Worm (Caenorhabditis elegans): Measurements from ENCODE around the gene F48A11.4.

The F48A11.4 gene

DNA sequence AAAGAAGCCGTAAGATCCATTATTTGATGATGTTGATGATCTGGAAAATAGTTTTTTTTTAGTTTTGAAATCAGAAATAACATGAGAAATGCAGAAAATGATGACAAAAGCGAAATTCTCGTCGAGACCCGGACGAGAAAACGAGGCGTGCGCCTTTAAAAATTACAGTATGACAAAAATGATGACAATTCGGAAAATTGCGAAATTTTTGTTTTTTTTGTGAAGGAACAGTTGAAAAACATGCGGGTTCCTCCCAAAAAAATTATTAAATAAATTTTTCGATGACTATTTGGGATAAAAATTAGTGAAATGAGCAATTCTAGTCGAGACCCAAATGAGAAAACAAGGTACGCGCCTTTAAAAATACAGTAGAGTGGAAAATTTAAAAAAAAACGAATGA is 4.2 kb upstream of the F48A11.4 start, which contains the start of gene ubxn-3:
ubxn-3 (minus strand) TSS at position 66 of the 400 bp plus-strand sequence.
- TF ChIP-seq med-1 (GFP tag; optimal IDR thresholded peaks at IDR 0.05; ENCODE audit: insufficient read depth) = no peak
- TF ChIP-seq flt-1 (GFP tag; IDR thresholded peaks at IDR 0.05) = no peak
- TF ChIP-seq T22C8.4 (GFP tag; IDR thresholded peaks at IDR 0.05) = no peak
- TF ChIP-seq ref-1 (GFP tag; conservative IDR thresholded peaks at IDR 0.05) = no peak
- TF ChIP-seq ztf-29 (GFP tag; IDR thresholded peaks at IDR 0.05) = no peak
- TF ChIP-seq cog-1 (tag; optimal IDR thresholded peaks at IDR 0.05) = no peak
- no peak for TF ChIP-seq klf-2 (GFP tag; conservative IDR thresholded peaks at IDR 0.05)
- no peak for TF ChIP-seq ztf-23 (GFP tag; IDR thresholded peaks at IDR 0.05)
- TF ChIP-seq tab-1 (GFP tag; IDR thresholded peaks at IDR 0.05) = no peak

DNA sequence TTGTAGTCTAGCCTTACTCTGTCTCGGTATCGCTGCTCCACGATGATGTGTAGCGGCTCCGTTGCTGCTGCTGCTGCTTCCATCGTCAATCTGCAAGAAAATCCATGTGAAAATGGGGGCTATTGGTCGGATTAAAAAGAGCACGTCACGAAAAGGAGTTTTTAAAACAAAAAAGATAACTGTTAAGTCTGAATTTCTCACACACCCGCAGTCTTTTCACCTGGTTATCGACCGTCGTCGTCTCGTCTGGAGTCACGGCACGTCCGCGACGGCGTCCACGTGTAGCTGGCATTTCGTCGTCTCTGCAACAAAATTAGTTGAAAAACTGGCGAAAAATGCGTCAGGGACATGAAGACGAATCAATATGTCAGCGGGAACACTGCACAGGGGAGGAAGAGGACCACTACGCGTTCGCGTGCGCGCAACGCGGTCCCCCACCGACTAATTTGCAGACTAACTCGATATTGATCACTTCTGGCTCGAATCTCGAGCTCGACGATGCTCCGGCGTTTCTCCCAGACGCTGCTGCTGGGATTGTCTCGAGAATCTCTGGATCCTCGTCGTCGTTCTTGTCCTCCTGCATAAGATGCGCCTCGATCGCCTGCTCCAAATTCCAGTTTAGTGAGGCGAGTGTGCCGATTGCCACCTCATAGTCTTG is 3.6 kb upstream of the F48A11.4 start:
- no peak for TF ChIP-seq ztf-29 (GFP tag; IDR thresholded peaks at IDR 0.05)
- no peak for TF ChIP-seq cog-1 (tag; optimal IDR thresholded peaks at IDR 0.05)
- no peak for TF ChIP-seq klf-2 (GFP tag; conservative IDR thresholded peaks at IDR 0.05)
- no peak for TF ChIP-seq ztf-23 (GFP tag; IDR thresholded peaks at IDR 0.05)
- TF ChIP-seq tab-1 (GFP tag; IDR thresholded peaks at IDR 0.05) = no peak
- TF ChIP-seq ref-1 (GFP tag; conservative IDR thresholded peaks at IDR 0.05) = no peak
- no peak for TF ChIP-seq med-1 (GFP tag; optimal IDR thresholded peaks at IDR 0.05; ENCODE audit: insufficient read depth)
- TF ChIP-seq flt-1 (GFP tag; IDR thresholded peaks at IDR 0.05) = no peak

DNA sequence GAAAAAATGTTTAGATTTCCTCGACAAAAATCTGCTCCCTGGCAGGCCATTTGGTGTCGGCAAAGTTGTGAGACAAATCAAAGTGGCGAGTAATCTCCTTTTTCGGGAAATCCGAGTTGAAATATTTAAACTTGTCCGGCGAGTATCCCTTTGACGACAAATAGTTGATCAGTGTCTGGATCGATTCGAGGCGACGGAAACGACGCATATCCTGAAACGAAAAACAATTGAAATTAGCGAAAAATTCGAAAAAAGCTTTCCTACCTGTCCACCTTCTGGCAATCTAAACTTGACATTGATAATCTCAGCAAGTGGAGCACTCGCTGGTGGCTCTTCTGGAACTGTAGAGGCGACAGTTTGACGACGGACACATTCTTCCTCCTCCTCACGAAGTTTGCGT is 887 bp upstream of the F48A11.4 start:
- TF ChIP-seq med-1 (GFP tag; optimal IDR thresholded peaks at IDR 0.05; ENCODE audit: insufficient read depth) (no peak), cog-1 (tag; optimal IDR thresholded peaks at IDR 0.05) (no peak)

DNA sequence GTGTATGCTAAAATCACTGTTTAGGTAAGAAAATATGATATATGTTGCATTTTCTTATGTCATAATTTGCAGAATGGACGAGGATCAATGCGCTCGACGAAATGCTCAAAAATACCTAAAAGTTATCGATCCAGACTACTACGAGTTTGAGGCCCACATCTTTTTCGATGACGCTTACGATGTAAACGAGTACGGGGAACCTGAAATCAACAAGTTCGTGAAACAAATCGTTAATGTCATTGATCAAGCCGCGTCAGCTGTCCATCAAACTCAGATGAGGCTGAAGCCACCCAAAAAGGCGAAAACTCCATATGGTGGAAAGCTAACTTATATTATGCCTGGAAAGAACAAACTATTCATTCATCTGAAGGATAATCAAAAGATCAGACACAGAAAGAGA is 8.3 kb downstream of the F48A11.4 start:
- TF ChIP-seq flt-1 (GFP tag; IDR thresholded peaks at IDR 0.05) = no peak

DNA sequence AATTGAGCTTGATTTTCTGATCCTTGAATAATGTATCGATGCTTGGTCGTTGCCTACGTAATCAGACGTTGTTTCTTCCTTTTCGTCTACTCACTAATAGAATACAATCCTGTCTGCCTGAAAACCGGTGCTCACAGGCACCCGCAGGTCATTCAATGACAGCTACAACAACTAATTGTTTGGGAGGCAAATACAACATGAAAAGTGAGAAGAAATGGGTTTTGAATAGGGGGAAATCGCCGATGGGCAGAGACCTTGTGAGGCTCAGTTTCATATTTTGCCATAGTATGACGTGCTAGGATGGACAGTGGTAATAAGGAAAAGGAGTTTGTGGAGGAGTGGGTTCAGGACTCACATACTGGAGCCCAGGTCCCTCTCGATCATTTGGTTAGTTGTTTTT is 19.7 kb downstream of the F48A11.4 start, which contains the start of gene chs-2:
chs-2 (plus strand) TSS at position 301 of the 400 bp plus-strand sequence.
- TF ChIP-seq ref-1 (GFP tag; conservative IDR thresholded peaks at IDR 0.05) (no peak), med-1 (GFP tag; optimal IDR thresholded peaks at IDR 0.05; ENCODE audit: insufficient read depth) (no peak), ztf-23 (GFP tag; IDR thresholded peaks at IDR 0.05) (no peak), flt-1 (GFP tag; IDR thresholded peaks at IDR 0.05) (no peak), cog-1 (tag; optimal IDR thresholded peaks at IDR 0.05) (no peak), T22C8.4 (GFP tag; IDR thresholded peaks at IDR 0.05) (no peak), klf-2 (GFP tag; conservative IDR thresholded peaks at IDR 0.05) (no peak), tab-1 (GFP tag; IDR thresholded peaks at IDR 0.05) (no peak), ztf-29 (GFP tag; IDR thresholded peaks at IDR 0.05) (no peak)

DNA sequence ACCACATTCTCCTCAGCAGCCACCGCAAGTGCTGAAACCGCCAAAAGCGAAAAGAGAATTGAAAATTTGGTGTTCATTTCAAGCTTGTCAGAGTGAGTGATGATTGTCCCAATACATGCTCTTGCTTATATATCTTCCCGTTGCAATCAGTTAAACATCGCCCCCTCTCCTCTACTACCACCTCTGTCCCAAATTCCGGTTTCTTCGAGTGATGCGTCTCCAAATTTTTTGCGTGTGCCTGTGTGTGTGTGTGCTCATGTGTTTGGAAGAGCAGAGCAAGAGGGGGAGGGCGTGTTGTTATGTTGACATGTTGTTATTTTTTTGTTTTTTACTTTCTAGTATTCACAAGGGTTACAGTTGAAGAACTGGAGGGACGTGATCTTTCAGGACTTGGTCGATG is 22.0 kb downstream of the F48A11.4 start, which contains the start of gene abu-11:
abu-11 (minus strand) TSS at position 101 of the 400 bp plus-strand sequence.
- TF ChIP-seq T22C8.4 (GFP tag; IDR thresholded peaks at IDR 0.05) = no peak
- TF ChIP-seq flt-1 (GFP tag; IDR thresholded peaks at IDR 0.05) = no peak
- no peak for TF ChIP-seq tab-1 (GFP tag; IDR thresholded peaks at IDR 0.05)
- no peak for TF ChIP-seq ztf-29 (GFP tag; IDR thresholded peaks at IDR 0.05)
- TF ChIP-seq klf-2 (GFP tag; conservative IDR thresholded peaks at IDR 0.05) = no peak
- TF ChIP-seq ref-1 (GFP tag; conservative IDR thresholded peaks at IDR 0.05) = no peak
- no peak for TF ChIP-seq ztf-23 (GFP tag; IDR thresholded peaks at IDR 0.05)
- no peak for TF ChIP-seq cog-1 (tag; optimal IDR thresholded peaks at IDR 0.05)
- no peak for TF ChIP-seq med-1 (GFP tag; optimal IDR thresholded peaks at IDR 0.05; ENCODE audit: insufficient read depth)

DNA sequence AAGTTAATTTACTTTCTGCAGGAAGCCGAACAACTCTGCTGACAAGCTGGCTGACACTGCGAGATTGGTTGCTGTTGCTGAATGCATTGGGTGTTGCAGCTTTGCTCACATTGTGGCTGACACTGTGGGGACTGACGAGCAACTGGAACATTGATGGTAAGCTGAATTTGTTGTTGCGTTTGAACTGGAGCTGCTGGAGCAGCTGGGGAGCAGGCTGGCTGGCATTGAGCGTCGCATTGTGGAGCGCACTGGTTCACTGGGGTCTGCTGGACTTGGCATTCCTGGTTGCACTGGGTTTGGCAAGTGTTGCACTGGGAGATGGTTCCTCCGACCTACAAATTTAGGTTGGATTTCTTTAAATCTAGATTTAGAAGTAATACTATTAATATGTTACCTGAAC is 23.8 kb downstream of the F48A11.4 start:
- no peak for TF ChIP-seq flt-1 (GFP tag; IDR thresholded peaks at IDR 0.05)
- TF ChIP-seq tab-1 (GFP tag; IDR thresholded peaks at IDR 0.05) = no peak
- TF ChIP-seq ref-1 (GFP tag; conservative IDR thresholded peaks at IDR 0.05) = no peak
- no peak for TF ChIP-seq ztf-29 (GFP tag; IDR thresholded peaks at IDR 0.05)
- no peak for TF ChIP-seq ztf-23 (GFP tag; IDR thresholded peaks at IDR 0.05)
- no peak for TF ChIP-seq klf-2 (GFP tag; conservative IDR thresholded peaks at IDR 0.05)
- no peak for TF ChIP-seq cog-1 (tag; optimal IDR thresholded peaks at IDR 0.05)
- no peak for TF ChIP-seq med-1 (GFP tag; optimal IDR thresholded peaks at IDR 0.05; ENCODE audit: insufficient read depth)
- no peak for TF ChIP-seq T22C8.4 (GFP tag; IDR thresholded peaks at IDR 0.05)

DNA sequence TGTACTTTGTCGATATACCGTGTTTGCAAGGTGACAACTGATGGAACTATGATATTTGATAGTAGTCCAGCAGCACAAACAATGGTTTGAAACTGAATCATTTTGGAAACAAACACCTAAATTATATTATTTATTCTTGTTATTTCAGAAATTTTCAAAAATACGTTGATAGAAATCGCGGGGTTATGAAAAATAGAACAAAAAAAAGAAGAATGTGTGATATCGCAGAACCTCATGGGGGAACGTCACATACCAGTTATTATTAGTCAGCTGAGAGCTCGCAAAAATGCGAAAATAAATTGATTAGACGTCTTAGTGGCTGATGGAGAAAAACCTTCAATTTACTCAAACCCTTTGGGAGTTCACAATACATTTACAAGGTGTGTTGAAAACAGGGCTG is 27.5 kb downstream of the F48A11.4 start, which contains the start of gene T01D1.5:
T01D1.5 (minus strand) TSS at position 101 of the 400 bp plus-strand sequence.
- TF ChIP-seq ztf-23 (GFP tag; IDR thresholded peaks at IDR 0.05) = no peak
- TF ChIP-seq T22C8.4 (GFP tag; IDR thresholded peaks at IDR 0.05) = no peak
- no peak for TF ChIP-seq ztf-29 (GFP tag; IDR thresholded peaks at IDR 0.05)
- TF ChIP-seq med-1 (GFP tag; optimal IDR thresholded peaks at IDR 0.05; ENCODE audit: insufficient read depth) = no peak
- TF ChIP-seq flt-1 (GFP tag; IDR thresholded peaks at IDR 0.05) = no peak
- no peak for TF ChIP-seq klf-2 (GFP tag; conservative IDR thresholded peaks at IDR 0.05)
- no peak for TF ChIP-seq ref-1 (GFP tag; conservative IDR thresholded peaks at IDR 0.05)
- TF ChIP-seq tab-1 (GFP tag; IDR thresholded peaks at IDR 0.05) = no peak
- TF ChIP-seq cog-1 (tag; optimal IDR thresholded peaks at IDR 0.05) = no peak

DNA sequence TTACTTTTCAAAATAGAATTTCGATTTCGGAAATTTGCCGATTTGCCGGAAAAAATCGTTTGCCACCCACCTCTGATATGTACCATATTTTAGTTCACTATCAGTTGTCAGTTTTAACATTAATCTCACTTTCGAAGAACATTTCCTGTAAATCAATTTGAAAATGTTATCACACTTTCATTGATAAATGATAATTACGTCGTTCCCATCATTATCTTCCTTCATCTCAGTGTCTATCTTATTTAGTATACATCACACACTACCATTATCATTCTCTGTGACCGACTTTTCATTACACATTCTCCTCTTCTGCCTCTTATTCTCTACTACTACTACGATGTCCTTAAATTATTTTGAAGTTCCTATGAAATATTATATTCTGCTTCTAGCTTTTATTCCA is 29.9 kb downstream of the F48A11.4 start, which contains the start of gene T01D1.8:
T01D1.8 (plus strand) TSS at position 236 of the 400 bp plus-strand sequence.
- no peak for TF ChIP-seq ref-1 (GFP tag; conservative IDR thresholded peaks at IDR 0.05)
- TF ChIP-seq T22C8.4 (GFP tag; IDR thresholded peaks at IDR 0.05) = no peak

DNA sequence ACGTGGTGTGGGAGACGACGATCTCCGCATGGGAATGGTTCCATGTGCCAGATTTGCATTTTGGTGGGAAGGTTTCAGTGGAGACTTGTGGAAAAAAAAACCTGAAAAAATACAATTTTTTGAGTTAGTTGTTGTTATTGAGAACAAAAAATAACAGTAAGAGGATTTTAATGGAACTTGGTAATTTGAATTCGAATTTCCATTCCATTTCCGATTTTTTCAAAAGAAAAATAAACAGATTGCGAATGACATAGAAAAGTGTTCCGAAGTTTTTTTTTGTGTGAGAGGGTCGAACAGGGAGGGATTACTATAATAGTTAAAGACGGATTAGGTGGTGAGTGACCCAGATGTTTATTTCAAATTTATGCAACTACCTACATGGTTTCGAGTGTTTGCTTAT is 37.4 kb downstream of the F48A11.4 start, which contains the start of gene T01D1.4:
T01D1.4 (minus strand) TSS at position 101 of the 400 bp plus-strand sequence.
- no peak for TF ChIP-seq ztf-23 (GFP tag; IDR thresholded peaks at IDR 0.05)
- TF ChIP-seq klf-2 (GFP tag; conservative IDR thresholded peaks at IDR 0.05) = no peak
- TF ChIP-seq tab-1 (GFP tag; IDR thresholded peaks at IDR 0.05) = no peak
- TF ChIP-seq ref-1 (GFP tag; conservative IDR thresholded peaks at IDR 0.05) = no peak
- TF ChIP-seq flt-1 (GFP tag; IDR thresholded peaks at IDR 0.05) = no peak
- TF ChIP-seq cog-1 (tag; optimal IDR thresholded peaks at IDR 0.05) = no peak
- TF ChIP-seq ztf-29 (GFP tag; IDR thresholded peaks at IDR 0.05) = no peak
- TF ChIP-seq med-1 (GFP tag; optimal IDR thresholded peaks at IDR 0.05; ENCODE audit: insufficient read depth) = no peak
- no peak for TF ChIP-seq T22C8.4 (GFP tag; IDR thresholded peaks at IDR 0.05)

Measured in whole organism, midembryonic.